Fruit fly (Drosophila melanogaster) whole organism, wandering third instar larva: ENCODE data around the gene orb.

ENCODE experiments used
- Abd-B ChIP-seq: fragments of >200 bp; optimal IDR thresholded peaks from 2 replicates; lab custom pipeline; 2017; ENCODE audit warnings: missing biosample characterization, missing genetic modification characterization
- CG32264 ChIP-seq: fragments of 200-800 bp; sonication (Bioruptor generic); optimal IDR thresholded peaks from 2 replicates; lab custom pipeline; 2016; ENCODE audit warnings: missing biosample characterization, missing genetic modification characterization
- CG9705 ChIP-seq: fragments of 200-800 bp; sonication (Bioruptor generic); optimal IDR thresholded peaks from 2 replicates; lab custom pipeline; 2018; ENCODE audit warnings: missing biosample characterization, mild to moderate bottlenecking, missing genetic modification characterization
- CrebA ChIP-seq: fragments of 200-800 bp; sonication (Bioruptor generic); optimal IDR thresholded peaks from 2 replicates; lab custom pipeline; 2016; ENCODE audit warnings: missing biosample characterization, mild to moderate bottlenecking, missing genetic modification characterization, borderline replicate concordance
- Dfd ChIP-seq: fragments of >200 bp; optimal IDR thresholded peaks from 2 replicates; lab custom pipeline; 2017; ENCODE audit warnings: missing biosample characterization, missing genetic modification characterization
- Dif ChIP-seq: fragments of 200-275, 200-300 bp; sonication (Bioruptor generic); optimal IDR thresholded peaks from 2 replicates; lab custom pipeline; 2018; ENCODE audit warnings: missing biosample characterization, missing genetic modification characterization; ENCODE audit not compliant: partially characterized antibody
- GATAd ChIP-seq: sonication (Bioruptor generic); optimal IDR thresholded peaks from 2 replicates; lab custom pipeline; 2016; ENCODE audit warnings: missing biosample characterization, missing genetic modification characterization
- HLH106 ChIP-seq: fragments of 200-800 bp; optimal IDR thresholded peaks from 3 replicates; lab custom pipeline; 2019; ENCODE audit warnings: missing biosample characterization, mild to moderate bottlenecking, missing genetic modification characterization, moderate library complexity
- Hnf4 ChIP-seq: fragments of 200-800 bp; sonication (Bioruptor generic); optimal IDR thresholded peaks from 2 replicates; lab custom pipeline; 2016; ENCODE audit warnings: missing biosample characterization, mild to moderate bottlenecking, missing genetic modification characterization
- Hr78 ChIP-seq: fragments of >200 bp; optimal IDR thresholded peaks from 2 replicates; lab custom pipeline; 2017; ENCODE audit warnings: missing biosample characterization, missing genetic modification characterization
- Hr83 ChIP-seq: fragments of 200-300 bp; sonication (Bioruptor generic); optimal IDR thresholded peaks from 2 replicates; lab custom pipeline; 2016; ENCODE audit warnings: missing biosample characterization, mild to moderate bottlenecking, missing genetic modification characterization, moderate library complexity; ENCODE audit not compliant: poor library complexity, severe bottlenecking
- Jra ChIP-seq: sonication (Bioruptor generic); optimal IDR thresholded peaks from 2 replicates; lab custom pipeline; 2016; ENCODE audit warnings: missing biosample characterization, missing genetic modification characterization
- Myc ChIP-seq: fragments of >200 bp; optimal IDR thresholded peaks from 2 replicates; lab custom pipeline; 2017
- N ChIP-seq: fragments of >200 bp; optimal IDR thresholded peaks from 2 replicates; lab custom pipeline; 2018; ENCODE audit warnings: missing biosample characterization, missing external identifiers, missing genetic modification characterization
- OdsH ChIP-seq: fragments of 200-800 bp; sonication (Bioruptor generic); optimal IDR thresholded peaks from 2 replicates; lab custom pipeline; 2016; ENCODE audit warnings: missing biosample characterization, mild to moderate bottlenecking, missing genetic modification characterization
- Rel ChIP-seq, 2 experiments: fragments of 200-800 bp; sonication (Bioruptor generic) in 1 of 2; optimal IDR thresholded peaks; 2 replicates in 1 of 2; 3 replicates in 1 of 2; lab custom pipeline; 2016 to 2019; ENCODE audit warnings: mild to moderate bottlenecking in 2 of 2, missing biosample characterization in 2 of 2, missing genetic modification characterization in 2 of 2, moderate library complexity in 1 of 2
- Vsx2 ChIP-seq: fragments of 200-300, 225-300 bp; sonication (Bioruptor generic); optimal IDR thresholded peaks from 2 replicates; lab custom pipeline; 2018; ENCODE audit warnings: missing biosample characterization, missing genetic modification characterization; ENCODE audit not compliant: partially characterized antibody
- br ChIP-seq: fragments of 200-800 bp; sonication (Bioruptor generic); optimal IDR thresholded peaks from 2 replicates; lab custom pipeline; 2016; ENCODE audit warnings: missing biosample characterization, missing genetic modification characterization
- brk ChIP-seq: fragments of 200-800 bp; sonication (Bioruptor generic); optimal IDR thresholded peaks from 2 replicates; lab custom pipeline; 2016; ENCODE audit warnings: missing biosample characterization, mild to moderate bottlenecking, missing genetic modification characterization
- dsf ChIP-seq: sonication (Bioruptor generic); optimal IDR thresholded peaks from 2 replicates; lab custom pipeline; 2016; ENCODE audit warnings: missing biosample characterization, missing genetic modification characterization, borderline replicate concordance
- ey ChIP-seq: fragments of 200-800 bp; sonication (Bioruptor generic); optimal IDR thresholded peaks from 2 replicates; lab custom pipeline; 2016; ENCODE audit warnings: missing biosample characterization, missing genetic modification characterization
- foxo ChIP-seq, 2 experiments: fragments of 200-800 bp; sonication (Bioruptor generic); optimal IDR thresholded peaks; 2 replicates in 1 of 2; 3 replicates in 1 of 2; lab custom pipeline; 2016 to 2017; ENCODE audit warnings: missing biosample characterization in 2 of 2, missing genetic modification characterization in 2 of 2
- fru ChIP-seq: fragments of 200-800 bp; sonication (Bioruptor generic); optimal IDR thresholded peaks from 3 replicates; lab custom pipeline; 2016; ENCODE audit warnings: missing biosample characterization, mild to moderate bottlenecking, missing genetic modification characterization
- h ChIP-seq: fragments of 200-800 bp; sonication (Bioruptor generic); optimal IDR thresholded peaks from 3 replicates; lab custom pipeline; 2016; ENCODE audit warnings: missing biosample characterization, mild to moderate bottlenecking, missing genetic modification characterization
- jim ChIP-seq: fragments of 175-275, 200-325 bp; sonication (Bioruptor generic); optimal IDR thresholded peaks from 2 replicates; lab custom pipeline; 2016; ENCODE audit warnings: missing biosample characterization, mild to moderate bottlenecking, missing genetic modification characterization
- lola ChIP-seq: fragments of >200 bp; optimal IDR thresholded peaks from 2 replicates; lab custom pipeline; 2017; ENCODE audit warnings: missing biosample characterization, missing genetic modification characterization
- pan ChIP-seq: fragments of >200 bp; optimal IDR thresholded peaks from 2 replicates; lab custom pipeline; 2017
- psq ChIP-seq: fragments of 200-800 bp; sonication (Bioruptor generic); optimal IDR thresholded peaks from 3 replicates; lab custom pipeline; 2017; ENCODE audit warnings: missing biosample characterization, mild to moderate bottlenecking, missing genetic modification characterization, moderate library complexity
- rgr ChIP-seq: fragments of 200-800 bp; sonication (Bioruptor generic); optimal IDR thresholded peaks from 3 replicates; lab custom pipeline; 2016; ENCODE audit warnings: missing biosample characterization, mild to moderate bottlenecking, missing genetic modification characterization
- sage ChIP-seq: fragments of 200-800 bp; sonication (Bioruptor generic); optimal IDR thresholded peaks from 2 replicates; lab custom pipeline; 2016; ENCODE audit warnings: missing biosample characterization, mild to moderate bottlenecking, missing genetic modification characterization
- tai ChIP-seq: sonication (Bioruptor generic); optimal IDR thresholded peaks from 2 replicates; lab custom pipeline; 2016; ENCODE audit warnings: missing biosample characterization, missing genetic modification characterization
- usp ChIP-seq: fragments of >200 bp; optimal IDR thresholded peaks from 2 replicates; lab custom pipeline; 2017; ENCODE audit warnings: missing biosample characterization, missing genetic modification characterization
- woc ChIP-seq: sonication (Bioruptor generic); optimal IDR thresholded peaks from 2 replicates; lab custom pipeline; 2016; ENCODE audit warnings: missing biosample characterization, mild to moderate bottlenecking, missing genetic modification characterization

orb gene

dm6 chr3R:23309690-23310089 lies 29.0 kb upstream of the orb start:
- TF ChIP-seq Abd-B (GFP tag; lab: Kevin White, UChicago) = no peak
- TF ChIP-seq Hr83 (GFP tag; lab: Kevin White, UChicago) = no peak
- no peak for TF ChIP-seq brk (GFP tag; lab: Kevin White, UChicago)
- TF ChIP-seq Vsx2 (GFP tag; lab: Kevin White, UChicago) = no peak
- no peak for TF ChIP-seq HLH106 (tag; lab: Kevin White, UChicago)
- TF ChIP-seq dsf (GFP tag; lab: Kevin White, UChicago) = no peak
- no peak for TF ChIP-seq h
- TF ChIP-seq fru (GFP tag; lab: Kevin White, UChicago) = no peak
- TF ChIP-seq CrebA (GFP tag; lab: Kevin White, UChicago) = no peak
- TF ChIP-seq rgr (GFP tag; lab: Kevin White, UChicago) = no peak
- TF ChIP-seq Dfd (GFP tag; lab: Kevin White, UChicago) = no peak
- TF ChIP-seq tai (GFP tag; lab: Kevin White, UChicago) = no peak
- TF ChIP-seq usp (GFP tag; lab: Kevin White, UChicago) = no peak

- peak; percentile 70 for TF ChIP-seq Dfd (GFP tag; lab: Kevin White, UChicago)
- no peak for TF ChIP-seq foxo (GFP tag; optimal IDR thresholded peaks at IDR 0.05; lab: Kevin White, UChicago)
- TF ChIP-seq dsf (GFP tag; lab: Kevin White, UChicago) = no peak
- peak; percentile 20 for TF ChIP-seq N
Measured at dm6 chr3R:23306828-23307227, 26.2 kb upstream of the orb start.

- no peak for TF ChIP-seq Hr78
- TF ChIP-seq fru (GFP tag; lab: Kevin White, UChicago) = no peak
- no peak for TF ChIP-seq jim (GFP tag; lab: Kevin White, UChicago)
- TF ChIP-seq Jra (GFP tag; lab: Kevin White, UChicago) = no peak
- TF ChIP-seq br (GFP tag; lab: Kevin White, UChicago) = no peak
- TF ChIP-seq Dif (GFP tag; lab: Kevin White, UChicago) = no peak
- TF ChIP-seq pan (lab: Kevin White, UChicago) = no peak
- TF ChIP-seq CG9705 (GFP tag; lab: Kevin White, UChicago) = no peak
- no peak for TF ChIP-seq foxo (GFP tag; optimal IDR thresholded peaks at IDR 0.05; lab: Kevin White, UChicago)
- TF ChIP-seq Hnf4 (GFP tag; lab: Kevin White, UChicago) = no peak
- no peak for TF ChIP-seq Myc
- TF ChIP-seq woc (GFP tag; lab: Kevin White, UChicago) = no peak
- no peak for TF ChIP-seq usp (GFP tag; lab: Kevin White, UChicago)
- TF ChIP-seq ey (GFP tag; lab: Kevin White, UChicago) = no peak
- no peak for TF ChIP-seq brk (GFP tag; lab: Kevin White, UChicago)
- no peak for TF ChIP-seq Dfd (GFP tag; lab: Kevin White, UChicago)
- no peak for TF ChIP-seq OdsH (GFP tag; lab: Kevin White, UChicago)
- TF ChIP-seq h = no peak
- no peak for TF ChIP-seq lola
- TF ChIP-seq CG32264 (GFP tag; lab: Kevin White, UChicago) = no peak
Measured at dm6 chr3R:23303297-23303696, 22.6 kb upstream of the orb start.

dm6 chr3R:23302178-23302577 lies 21.5 kb upstream of the orb start:
- no peak for TF ChIP-seq Hnf4 (GFP tag; lab: Kevin White, UChicago)
- no peak for TF ChIP-seq brk (GFP tag; lab: Kevin White, UChicago)
- TF ChIP-seq sage = no peak
- TF ChIP-seq dsf (GFP tag; lab: Kevin White, UChicago) = no peak

- TF ChIP-seq dsf (GFP tag; lab: Kevin White, UChicago) (no peak), N (no peak), brk (GFP tag; lab: Kevin White, UChicago) (no peak), GATAd (no peak), Jra (GFP tag; lab: Kevin White, UChicago) (no peak), br (GFP tag; lab: Kevin White, UChicago) (no peak), CrebA (GFP tag; lab: Kevin White, UChicago) (no peak), sage (no peak), psq (GFP tag; lab: Kevin White, UChicago) (no peak), jim (GFP tag; lab: Kevin White, UChicago) (no peak), Vsx2 (GFP tag; lab: Kevin White, UChicago) (no peak), Rel (GFP tag; optimal IDR thresholded peaks at IDR 0.05; lab: Kevin White, UChicago) (no peak), Rel (tag; optimal IDR thresholded peaks at IDR 0.05; lab: Kevin White, UChicago) (no peak), Hr78 (no peak)
- TF ChIP-seq, all 38 proteins: peak for 0
Measured at dm6 chr3R:23301270-23301669, 20.6 kb upstream of the orb start.
